Worm (Caenorhabditis elegans): ENCODE data around the gene pqn-74.

Gene pqn-74

ce11 chrIV:13331285-13331684 is at the start of gene pqn-74:
pqn-74 (minus strand) TSS chrIV:13331406.
- no peak for TF ChIP-seq unc-62 (GFP tag; optimal IDR thresholded peaks at IDR 0.05)

DNA sequence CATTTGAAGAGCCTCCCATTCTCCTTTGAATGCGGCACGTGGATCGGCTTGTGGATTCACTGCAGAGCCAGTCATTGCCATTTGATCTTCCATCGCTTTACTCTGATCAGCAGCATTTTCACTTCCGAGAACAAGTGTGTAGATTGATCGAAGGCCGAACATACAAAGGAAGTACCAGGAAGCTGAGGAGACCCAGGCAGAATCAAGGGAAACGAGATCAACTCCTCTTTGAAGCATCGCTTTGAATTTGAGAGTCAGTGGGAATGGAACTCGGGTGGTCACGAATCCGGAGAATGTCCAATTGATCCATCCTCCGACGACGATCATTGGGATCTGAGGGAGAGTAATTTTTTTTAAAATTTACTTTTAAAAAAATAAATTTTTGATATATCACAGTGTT is 49.3 kb upstream of the pqn-74 start:
- no peak for TF ChIP-seq unc-62 (GFP tag; optimal IDR thresholded peaks at IDR 0.05)

- no peak for TF ChIP-seq unc-62 (GFP tag; optimal IDR thresholded peaks at IDR 0.05)
These were observed 46.5 kb upstream of the pqn-74 start, which contains the start of gene mau-8 for ce11 chrIV:13377716-13378115. mau-8 (plus strand) TSS chrIV:13378016.

ce11 chrIV:13374918-13375317 is 43.7 kb upstream of the pqn-74 start:
- TF ChIP-seq unc-62 (GFP tag; optimal IDR thresholded peaks at IDR 0.05): no peak

ce11 chrIV:13371699-13372098 is 40.5 kb upstream of the pqn-74 start, which contains the start of gene Y62E10A.6:
Y62E10A.6 (plus strand) TSS chrIV:13371999.
- no peak for TF ChIP-seq unc-62 (GFP tag; optimal IDR thresholded peaks at IDR 0.05)

DNA sequence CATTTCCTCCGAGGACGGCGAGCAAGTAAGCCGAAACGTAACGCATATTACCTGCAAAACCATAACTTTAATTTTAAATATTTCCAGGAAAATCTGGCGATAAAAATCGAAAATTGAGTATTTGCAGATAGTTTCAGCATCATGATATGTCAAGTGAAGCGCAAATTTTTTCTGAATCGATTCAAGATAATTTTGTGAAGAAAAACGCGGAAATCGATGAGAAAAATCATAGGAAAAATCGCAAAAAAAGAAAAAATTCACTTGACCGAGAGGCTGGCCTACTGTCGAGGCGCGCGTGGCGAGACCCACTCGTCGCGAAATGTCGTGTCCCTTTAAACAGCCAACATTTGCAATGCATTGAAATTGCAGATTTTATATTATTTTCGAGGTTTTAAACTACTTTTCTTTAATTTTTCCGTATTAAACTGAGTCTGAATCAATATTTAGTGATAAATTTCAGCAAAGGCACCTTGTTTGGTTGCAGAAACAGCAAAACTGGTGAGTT is 39.1 kb upstream of the pqn-74 start, which contains the start of the genes rla-2, popl-7 and Y62E10A.24:
Gene rla-2, minus strand, starts transcription at position 51 of the 505 bp plus-strand sequence.
Gene popl-7, plus strand, starts transcription at position 455 of the 505 bp plus-strand sequence.
Gene Y62E10A.24, plus strand, starts transcription at position 476 of the 505 bp plus-strand sequence.
- no peak for TF ChIP-seq unc-62 (GFP tag; optimal IDR thresholded peaks at IDR 0.05)

DNA sequence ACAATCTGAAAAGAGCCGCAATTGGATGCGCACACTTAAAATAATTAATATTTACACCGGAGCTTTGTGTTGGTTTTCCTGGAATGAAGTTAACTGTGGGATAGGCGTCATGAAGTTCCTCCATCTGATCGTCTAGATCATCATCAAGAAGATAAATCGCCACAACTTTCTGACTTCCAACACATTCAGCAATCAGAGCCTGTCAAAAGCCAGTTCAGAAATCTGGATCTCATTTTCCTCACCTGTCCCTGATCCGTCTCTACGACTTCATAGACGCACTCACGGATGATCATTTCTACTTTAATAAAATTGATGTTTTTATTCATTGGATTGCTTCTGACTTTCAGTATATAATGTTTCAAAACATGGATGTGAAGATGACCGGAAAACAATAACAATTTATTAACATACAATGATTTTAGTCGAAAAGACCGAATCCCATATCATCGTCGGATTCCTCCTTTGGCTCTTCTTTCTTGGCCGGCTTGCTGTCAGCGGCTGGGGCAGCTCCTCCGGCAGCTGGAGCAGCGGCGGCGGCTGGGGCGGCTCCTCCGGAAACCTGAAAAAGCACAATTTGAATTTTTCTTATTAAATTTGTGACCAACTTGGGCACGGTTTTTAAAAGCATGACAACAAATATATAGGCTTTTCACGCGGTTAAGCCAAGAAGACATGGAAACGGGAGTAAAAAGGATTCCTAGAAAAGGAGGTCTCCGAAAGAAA is 38.1 kb upstream of the pqn-74 start, which contains the start of gene agt-1:
Gene agt-1, minus strand, starts transcription at position 293 of the 723 bp plus-strand sequence.
- TF ChIP-seq unc-62 (GFP tag; optimal IDR thresholded peaks at IDR 0.05): no peak

DNA sequence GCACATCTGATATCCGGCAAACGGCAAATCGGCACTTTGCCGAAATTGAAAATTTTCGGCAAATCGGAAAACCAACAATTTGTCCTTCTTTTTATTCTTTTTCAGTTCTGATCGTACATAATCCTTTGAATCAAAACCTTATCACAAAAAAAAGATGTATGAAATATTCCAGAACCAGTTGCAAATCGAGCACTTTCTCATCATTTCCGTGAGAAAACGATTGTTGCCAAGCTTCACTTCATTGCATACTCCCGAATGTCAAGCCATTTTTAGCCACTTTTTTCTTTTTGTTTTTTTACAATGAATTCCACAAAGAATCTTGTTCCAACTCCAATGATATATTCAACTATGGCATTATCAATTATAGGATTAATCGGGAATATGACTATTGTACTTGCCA is 33.7 kb upstream of the pqn-74 start, which contains the start of gene srsx-25:
Gene srsx-25, plus strand, starts transcription at position 301 of the 400 bp plus-strand sequence.
- TF ChIP-seq unc-62 (GFP tag; optimal IDR thresholded peaks at IDR 0.05): no peak

DNA sequence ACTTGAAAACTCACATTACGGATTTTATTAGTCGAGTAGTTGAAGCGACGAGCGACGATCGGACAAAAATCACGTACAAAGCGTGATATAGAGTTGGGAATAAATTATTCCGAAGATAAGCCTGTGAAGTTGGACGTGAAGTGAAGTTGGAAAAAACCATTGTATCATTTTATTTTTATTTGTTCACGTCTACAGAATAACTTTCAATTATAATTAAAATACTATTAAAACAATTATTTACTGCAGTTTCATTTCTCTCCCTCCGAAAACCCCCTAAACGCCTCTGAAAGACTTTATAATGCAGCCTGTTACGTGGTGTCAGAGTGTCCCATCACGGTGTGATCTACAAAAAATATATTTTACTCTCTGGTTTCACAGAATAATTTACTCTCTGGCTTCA is 28.9 kb upstream of the pqn-74 start, which contains the start of gene Y62E10A.3:
Gene Y62E10A.3, minus strand, starts transcription at position 101 of the 400 bp plus-strand sequence.
- no peak for TF ChIP-seq unc-62 (GFP tag; optimal IDR thresholded peaks at IDR 0.05)

- no peak for TF ChIP-seq unc-62 (GFP tag; optimal IDR thresholded peaks at IDR 0.05)
These were observed 27.3 kb upstream of the pqn-74 start, which contains the start of gene W02A2.8 for ce11 chrIV:13358488-13358887. W02A2.8 (minus strand) TSS chrIV:13358588.

DNA sequence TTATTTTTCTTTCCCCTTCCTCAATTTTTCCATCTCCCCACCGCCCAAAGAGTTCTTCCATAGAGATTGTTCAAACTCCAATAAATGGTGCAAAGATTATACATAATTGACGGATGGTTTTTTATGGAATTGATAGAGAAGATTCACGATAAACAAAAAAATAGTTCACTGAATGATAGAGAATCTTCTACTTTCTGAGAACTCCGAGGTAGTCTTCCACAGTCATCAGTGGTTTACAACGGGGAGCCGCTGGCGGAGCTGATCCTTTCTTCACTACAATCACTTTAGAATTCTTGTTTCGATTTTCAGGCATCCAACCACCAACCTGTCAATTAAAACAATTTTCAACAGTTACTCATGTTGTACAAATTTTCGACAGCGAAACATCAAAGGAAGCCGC is 24.8 kb upstream of the pqn-74 start:
- TF ChIP-seq unc-62 (GFP tag; optimal IDR thresholded peaks at IDR 0.05): no peak

DNA sequence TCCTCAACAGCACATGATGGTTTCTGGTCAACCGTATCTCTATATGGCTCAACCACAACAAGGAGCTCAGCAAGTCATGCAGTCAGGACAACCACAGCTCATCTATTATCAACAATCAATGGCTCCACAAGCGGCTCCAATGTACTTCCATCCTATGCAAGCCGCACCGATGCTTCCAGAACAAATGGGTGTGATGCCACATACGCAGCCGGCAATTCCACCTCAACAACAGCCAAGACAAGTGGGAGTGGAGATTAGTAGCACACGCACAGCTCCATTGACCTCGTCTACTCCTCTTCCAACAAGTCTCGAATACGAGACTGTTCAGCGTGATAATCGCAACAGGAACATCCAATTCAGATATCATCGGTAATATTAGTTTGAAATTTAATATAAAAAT is 22.8 kb upstream of the pqn-74 start:
- no peak for TF ChIP-seq unc-62 (GFP tag; optimal IDR thresholded peaks at IDR 0.05)

- no peak for TF ChIP-seq unc-62 (GFP tag; optimal IDR thresholded peaks at IDR 0.05)
These were observed 22.1 kb upstream of the pqn-74 start, which contains the start of the genes rec-8 and mex-5 for ce11 chrIV:13353143-13353773. rec-8 (minus strand) TSS chrIV:13353193. mex-5 (plus strand) TSS chrIV:13353723.

ce11 chrIV:13348592-13348991 is 17.4 kb upstream of the pqn-74 start, which contains the start of gene W02A2.12:
W02A2.12 (minus strand) TSS chrIV:13348831.
- TF ChIP-seq unc-62 (GFP tag; optimal IDR thresholded peaks at IDR 0.05): no peak

DNA sequence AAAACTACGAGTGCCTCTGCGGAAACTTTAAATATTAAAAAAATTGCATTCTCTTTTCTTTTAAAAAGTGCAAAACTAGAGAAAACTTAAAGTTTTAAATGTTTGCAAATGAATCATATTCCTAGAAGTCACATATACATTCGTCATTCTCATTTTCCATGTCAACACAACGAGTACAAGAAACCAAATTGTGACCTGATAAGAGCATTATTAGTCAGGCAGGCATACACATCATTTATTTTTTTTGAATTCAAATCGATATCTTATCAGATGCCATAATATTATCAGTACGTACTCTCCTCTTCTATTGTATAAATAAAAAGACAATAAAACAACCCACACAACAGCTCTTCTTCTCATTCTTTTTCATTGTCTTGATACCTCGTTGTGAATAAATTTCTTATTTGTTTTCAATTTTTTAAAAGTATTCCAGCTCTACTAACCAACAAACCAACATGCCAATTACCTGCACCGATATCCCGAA is 16.1 kb upstream of the pqn-74 start, which contains the start of gene W02A2.9:
Gene W02A2.9, plus strand, starts transcription at position 434 of the 484 bp plus-strand sequence.
- no peak for TF ChIP-seq unc-62 (GFP tag; optimal IDR thresholded peaks at IDR 0.05)

DNA sequence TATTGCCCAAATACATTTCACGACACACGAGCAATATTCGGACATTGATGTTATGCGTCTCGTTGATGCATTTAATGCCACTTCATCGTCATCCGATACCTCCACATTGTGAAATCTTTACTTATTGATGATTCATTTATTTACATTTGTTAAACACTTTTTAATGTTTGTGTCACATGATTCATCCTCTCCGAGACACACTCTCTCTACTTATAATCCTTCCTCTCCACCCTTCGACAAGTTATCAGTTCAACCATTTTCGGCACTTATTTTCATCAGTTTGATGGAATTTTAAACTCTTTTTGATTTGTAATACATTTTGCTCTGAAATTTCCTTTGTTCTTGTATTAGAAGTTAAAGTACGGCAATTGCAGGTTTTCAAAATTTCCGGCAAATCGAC is 14.9 kb upstream of the pqn-74 start:
- TF ChIP-seq unc-62 (GFP tag; optimal IDR thresholded peaks at IDR 0.05): no peak
